Fruit fly (Drosophila melanogaster) ovary, adult (tissue): Measurements from ENCODE around the gene CG3505.

ENCODE experiments used
- CG17801 ChIP-seq: fragments of 200-800 bp; optimal IDR thresholded peaks from 2 replicates; lab custom pipeline; 2019; ENCODE audit warnings: missing biosample characterization, mild to moderate bottlenecking, missing genetic modification characterization, moderate library complexity; ENCODE audit not compliant: partially characterized antibody

The CG3505 gene

dm6 chr3R:14677065-14677464 lies 19.8 kb downstream of the CG3505 start:
- no peak for TF ChIP-seq CG17801

DNA sequence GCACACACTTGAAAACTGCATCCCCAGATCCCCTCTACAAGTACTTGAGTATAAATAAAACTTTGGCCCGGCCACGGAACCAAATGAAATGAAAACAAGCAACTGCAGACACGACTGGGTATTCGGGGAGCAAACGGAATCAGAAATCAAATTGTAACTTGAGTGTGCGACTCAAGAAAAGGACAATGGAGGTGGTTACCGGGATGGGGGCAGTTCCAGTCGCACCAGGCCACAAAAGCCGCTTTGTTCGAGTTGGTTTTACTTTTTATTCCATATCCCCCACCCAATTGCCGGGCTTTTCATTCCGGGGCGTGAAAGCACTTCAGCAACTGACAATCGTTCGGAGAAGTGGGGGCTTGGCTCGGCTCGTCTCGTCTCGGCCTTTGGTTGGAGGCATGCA lies 20.6 kb downstream of the CG3505 start:
- no peak for TF ChIP-seq CG17801

- TF ChIP-seq CG17801, result no peak
Measured at dm6 chr3R:14679381-14680111, 22.3 kb downstream of the CG3505 start.

dm6 chr3R:14680112-14680665 lies 22.9 kb downstream of the CG3505 start:
- TF ChIP-seq CG17801, result peak; percentile 33

DNA sequence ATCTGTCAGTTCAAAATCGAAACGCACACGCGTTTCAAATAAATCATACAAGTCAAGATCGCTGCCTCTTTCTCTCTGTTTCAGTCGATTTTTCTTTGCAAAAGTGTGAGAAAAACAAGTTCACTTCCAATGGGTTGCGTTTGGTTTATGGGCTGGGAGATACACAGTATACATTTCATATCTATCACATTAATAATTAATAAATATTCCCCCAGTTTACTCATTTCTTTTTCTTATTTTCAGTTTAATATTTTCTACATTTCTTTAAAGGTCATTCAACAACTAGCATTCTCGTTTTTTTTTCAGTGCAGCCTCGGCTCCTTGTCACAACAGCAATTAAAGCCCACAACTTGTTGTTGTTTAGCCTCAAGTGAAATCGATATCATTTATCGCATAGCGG lies 26.7 kb downstream of the CG3505 start:
- no peak for TF ChIP-seq CG17801

dm6 chr3R:14687296-14687695 lies 30.0 kb downstream of the CG3505 start:
- no peak for TF ChIP-seq CG17801

- no peak for TF ChIP-seq CG17801
Measured at dm6 chr3R:14690065-14690464, 32.8 kb downstream of the CG3505 start.

DNA sequence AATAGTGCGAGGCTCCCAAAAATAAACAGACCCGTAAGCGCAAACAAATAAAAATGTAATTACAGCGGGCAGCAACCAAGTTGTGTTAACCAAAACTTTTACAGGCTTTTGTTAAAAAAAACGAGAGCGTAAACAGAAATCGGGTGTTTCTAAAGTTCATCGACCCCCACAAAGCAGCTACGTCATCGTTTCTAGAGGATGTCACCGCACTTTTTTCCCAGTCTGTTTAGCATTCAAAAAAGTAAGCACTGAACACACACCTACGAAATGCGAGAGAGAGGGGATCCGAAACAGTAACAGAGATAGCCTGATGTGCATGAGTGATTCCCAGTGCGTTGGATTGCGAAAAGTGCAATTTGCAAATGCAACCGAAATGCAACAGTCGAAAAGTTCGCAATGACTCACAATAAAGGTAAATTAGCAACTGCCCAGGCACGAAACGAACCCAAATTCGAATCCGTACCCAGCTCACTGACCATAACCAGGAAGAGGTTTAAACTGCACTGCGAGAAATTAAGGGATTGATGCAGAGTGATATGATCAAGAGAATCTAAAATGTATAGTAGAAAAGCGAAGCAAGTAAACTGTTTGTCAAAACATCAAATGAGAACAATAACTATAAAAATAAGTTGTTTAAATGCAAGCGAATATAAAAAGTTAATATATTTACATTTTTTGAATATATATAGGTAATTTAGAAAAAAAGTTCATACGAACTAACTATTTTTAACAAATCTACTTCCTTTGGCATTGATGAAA lies 34.0 kb downstream of the CG3505 start:
- peak; percentile 18 for TF ChIP-seq CG17801

DNA sequence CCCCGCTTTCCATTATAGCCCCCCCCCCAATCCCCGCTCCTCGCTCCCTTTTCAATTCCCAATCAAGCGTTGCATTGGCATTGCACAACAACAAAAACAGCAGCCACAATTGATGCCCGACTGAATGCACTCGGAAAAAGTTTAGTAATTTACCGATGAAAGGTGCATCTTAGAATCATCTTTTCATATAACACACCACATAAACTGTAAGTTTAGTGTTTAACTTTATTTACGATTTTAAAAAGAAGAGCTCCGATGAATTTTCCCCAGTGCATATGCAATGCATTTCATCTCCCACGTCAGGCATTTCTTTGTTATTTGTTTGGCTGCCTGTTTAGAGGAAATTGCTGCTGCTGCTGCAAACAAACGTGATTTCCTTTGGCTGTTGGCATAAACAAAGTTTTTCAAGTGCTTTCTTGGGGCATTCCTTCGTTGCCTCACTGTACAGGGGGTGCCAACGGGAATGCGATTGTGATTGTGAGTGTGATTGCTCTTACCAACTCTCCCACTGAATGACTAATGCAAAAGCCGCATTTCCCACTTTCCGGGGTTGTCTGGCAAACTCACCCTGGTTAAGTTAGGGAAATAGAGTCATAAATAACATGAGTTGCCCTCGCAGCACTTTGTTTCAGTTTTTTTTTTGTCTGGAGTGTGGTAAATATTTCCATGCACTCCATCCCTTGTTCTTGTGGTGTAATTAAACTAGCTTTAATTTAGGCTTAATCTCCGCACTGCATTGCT lies 35.2 kb downstream of the CG3505 start:
- no peak for TF ChIP-seq CG17801

- TF ChIP-seq CG17801, result no peak
Measured at dm6 chr3R:14692971-14693253, 35.7 kb downstream of the CG3505 start.

dm6 chr3R:14694583-14694982 lies 37.3 kb downstream of the CG3505 start:
- no peak for TF ChIP-seq CG17801

DNA sequence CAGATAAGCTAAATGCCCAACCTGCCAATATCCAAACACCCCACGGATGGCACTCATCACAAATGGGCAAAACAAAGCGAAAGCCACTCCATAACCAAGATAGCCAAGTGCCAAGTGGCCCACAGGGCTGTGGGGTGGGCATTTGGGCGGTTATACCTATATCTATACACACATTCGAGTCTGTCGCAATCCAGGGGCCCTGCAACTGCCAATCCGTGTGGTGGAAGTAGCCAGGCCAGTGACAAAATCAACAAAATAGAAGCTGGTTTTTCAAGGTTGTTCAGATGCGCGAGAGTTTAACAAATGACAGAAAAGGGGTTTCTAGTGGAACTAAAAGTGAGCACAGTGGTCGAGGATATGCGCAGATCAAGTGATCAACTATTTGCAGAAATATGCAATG lies 37.8 kb downstream of the CG3505 start:
- TF ChIP-seq CG17801, result no peak

- TF ChIP-seq CG17801, result no peak
Measured at dm6 chr3R:14695665-14696064, 38.4 kb downstream of the CG3505 start.

DNA sequence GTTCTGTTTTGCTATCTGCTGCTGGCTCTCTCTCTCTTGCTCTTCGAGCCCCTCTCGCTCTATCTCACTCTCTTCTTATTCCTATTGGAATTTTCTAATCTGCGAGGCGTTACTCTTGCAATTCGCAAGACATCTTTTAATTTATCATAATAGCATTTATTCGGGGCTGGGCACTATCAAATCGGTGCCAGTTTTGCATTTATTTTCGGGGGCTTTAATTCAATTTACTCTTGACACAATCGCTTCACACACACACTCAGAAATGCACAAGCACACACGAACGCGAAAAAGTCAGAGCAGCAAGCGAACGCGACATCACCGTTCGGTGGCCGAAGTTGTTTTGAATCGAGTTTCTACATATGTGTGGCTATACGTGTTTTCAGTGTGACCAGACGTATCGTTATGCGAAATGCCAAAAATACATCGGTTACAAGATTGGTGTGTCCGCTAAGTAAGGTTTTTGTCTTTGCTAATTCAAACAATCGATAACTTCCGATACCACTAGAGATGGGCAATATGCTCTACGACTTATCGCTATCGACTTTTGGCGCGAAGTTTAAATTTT lies 39.8 kb downstream of the CG3505 start, which contains the start of gene Meltrin:
TSS of gene Meltrin (minus strand) at position 344 of the 565 bp plus-strand sequence.
- peak; percentile 84 for TF ChIP-seq CG17801

DNA sequence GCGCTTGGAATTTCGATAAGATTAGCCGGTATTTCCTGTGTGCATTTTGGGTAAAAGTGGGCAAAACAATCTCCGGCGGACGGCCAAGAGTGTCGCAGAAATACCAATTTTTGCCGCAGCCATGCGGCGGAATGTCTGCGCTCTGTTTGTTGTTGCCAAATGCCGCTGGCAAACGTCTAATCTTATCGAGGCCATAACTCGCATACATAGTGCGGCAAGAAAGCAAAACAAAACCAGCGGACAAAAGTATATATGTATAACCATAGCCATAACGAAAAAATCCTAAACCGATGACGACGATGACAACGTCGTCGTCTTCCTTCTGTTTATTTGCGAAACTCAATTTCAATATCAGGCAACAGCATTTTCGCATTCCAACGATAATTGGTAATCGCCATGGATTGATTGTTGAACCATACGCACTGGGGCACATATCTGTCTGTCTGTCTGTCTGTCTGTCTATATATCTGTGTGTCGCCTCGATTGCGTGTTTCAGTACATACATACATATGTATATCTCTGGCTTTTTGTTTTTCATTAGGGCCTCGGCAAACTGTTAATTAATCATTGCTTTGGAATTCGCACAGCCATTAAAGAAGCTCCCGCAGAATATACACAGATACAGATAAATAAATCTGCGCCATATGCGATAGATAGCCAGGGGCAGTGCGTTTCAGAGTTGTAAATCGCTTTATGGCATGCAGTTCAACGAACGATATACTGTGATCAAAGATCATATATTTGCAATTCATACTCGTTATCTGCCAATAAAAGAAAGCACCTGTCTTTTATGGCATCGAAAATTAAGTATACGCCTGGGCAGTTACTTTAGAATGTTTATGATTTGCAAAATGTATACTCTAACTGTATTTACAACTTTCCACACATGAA lies 46.3 kb downstream of the CG3505 start:
- no peak for TF ChIP-seq CG17801

dm6 chr3R:14705270-14705669 lies 48.0 kb downstream of the CG3505 start:
- peak; percentile 31 for TF ChIP-seq CG17801
